Worm (Caenorhabditis elegans) whole organism, L1 larva: ENCODE data around the gene F49H12.7.

Experiments
- aha-1 ChIP-seq: fragments of 150-350 bp; optimal IDR thresholded peaks from 2 replicates; lab custom pipeline; 2014; ENCODE audit warnings: missing biosample characterization, missing genetic modification characterization
- ama-1 ChIP-seq: fragments of 150-350 bp; optimal IDR thresholded peaks from 2 replicates; lab custom pipeline; 2014
- blmp-1 ChIP-seq: fragments of 150-350 bp; optimal IDR thresholded peaks from 2 replicates; lab custom pipeline; 2014; ENCODE audit warnings: missing biosample characterization, missing genetic modification characterization
- ceh-8 ChIP-seq: fragments of 200-800 bp; sonication (Bioruptor generic); optimal IDR thresholded peaks from 2 replicates; lab custom pipeline; 2018; ENCODE audit warnings: mild to moderate bottlenecking, missing genetic modification characterization, moderate library complexity, missing compliant biosample characterization
- ces-1 ChIP-seq: fragments of 150-350 bp; optimal IDR thresholded peaks from 2 replicates; lab custom pipeline; 2014; ENCODE audit warnings: missing biosample characterization, missing genetic modification reagents, missing genetic modification characterization
- efl-1 ChIP-seq, 4 experiments: fragments of 150-350 bp; optimal IDR thresholded peaks in 3 of 4; peaks in 1 of 4; 1 replicate in 1 of 4; 2 replicates in 3 of 4; lab custom pipeline; 2014; ENCODE audit warnings: missing biosample characterization in 2 of 4, missing genetic modification characterization in 2 of 4, missing genetic modification reagents in 2 of 4
- efl-3 ChIP-seq: fragments of 200-800 bp; sonication (Bioruptor generic); optimal IDR thresholded peaks from 2 replicates; lab custom pipeline; 2018; ENCODE audit warnings: mild to moderate bottlenecking, missing genetic modification characterization, missing compliant biosample characterization
- egl-13 ChIP-seq: sonication (generic microtip); optimal IDR thresholded peaks from 2 replicates; lab custom pipeline; 2016; ENCODE audit warnings: missing genotype, missing genetic modification reagents, missing genetic modification characterization, missing compliant biosample characterization
- elt-3 ChIP-seq, 6 experiments: fragments of 150-350 bp in 1 of 6; sonication (generic microtip); optimal IDR thresholded peaks; 2 replicates each; lab custom pipeline; 2017 to 2018; ENCODE audit warnings: missing biosample characterization in 6 of 6, missing genetic modification characterization in 6 of 6, inconsistent platforms in 1 of 6
- ets-5 ChIP-seq: fragments of 200-800 bp; sonication (Bioruptor generic); IDR thresholded peaks from 2 replicates; pipeline ENCODE4 v1.3.6; 2022; ENCODE audit warnings: missing genetic modification characterization, missing compliant biosample characterization
- fkh-8 ChIP-seq: sonication (generic microtip); optimal IDR thresholded peaks from 2 replicates; lab custom pipeline; 2016; ENCODE audit warnings: mild to moderate bottlenecking, missing genetic modification characterization, missing compliant biosample characterization
- hlh-17 ChIP-seq: fragments of 200-800 bp; sonication (Bioruptor generic); optimal IDR thresholded peaks from 2 replicates; lab custom pipeline; 2018; ENCODE audit warnings: missing genetic modification characterization, mild to moderate bottlenecking, missing compliant biosample characterization, moderate library complexity, borderline replicate concordance
- hlh-4 ChIP-seq: sonication (generic microtip); optimal IDR thresholded peaks from 2 replicates; lab custom pipeline; 2016; ENCODE audit warnings: mild to moderate bottlenecking, missing genetic modification characterization, missing compliant biosample characterization
- isw-1 ChIP-seq: fragments of 200-800 bp; sonication (Bioruptor generic); IDR thresholded peaks from 2 replicates; pipeline ENCODE4 v1.3.6; 2022; ENCODE audit warnings: missing genetic modification characterization, missing compliant biosample characterization
- lin-13 ChIP-seq: fragments of 150-350 bp; optimal IDR thresholded peaks from 2 replicates; lab custom pipeline; 2014; ENCODE audit warnings: missing biosample characterization, missing genetic modification reagents, missing genetic modification characterization
- lin-14 ChIP-seq: fragments of 200-800 bp; sonication (Bioruptor generic); optimal IDR thresholded peaks from 2 replicates; lab custom pipeline; 2018; ENCODE audit warnings: mild to moderate bottlenecking, missing genetic modification characterization, moderate library complexity, missing compliant biosample characterization
- lin-35 ChIP-seq, 2 experiments: fragments of 150-350 bp; optimal IDR thresholded peaks; 2 replicates each; lab custom pipeline; 2014; ENCODE audit warnings: missing biosample characterization in 2 of 2, missing genetic modification characterization in 2 of 2, missing genetic modification reagents in 2 of 2
- lin-39 ChIP-seq: fragments of 150-350 bp; optimal IDR thresholded peaks from 2 replicates; lab custom pipeline; 2014; ENCODE audit warnings: missing biosample characterization, missing genetic modification reagents, missing genetic modification characterization
- lir-3 ChIP-seq: sonication (generic microtip); optimal IDR thresholded peaks from 2 replicates; lab custom pipeline; 2016; ENCODE audit warnings: mild to moderate bottlenecking, missing genetic modification characterization, moderate library complexity, missing compliant biosample characterization; ENCODE audit not compliant: poor library complexity
- lsy-2 ChIP-seq, 2 experiments: fragments of 150-350 bp; optimal IDR thresholded peaks; 2 replicates each; lab custom pipeline; 2014; ENCODE audit warnings: missing biosample characterization in 2 of 2, missing genetic modification characterization in 2 of 2
- mdl-1 ChIP-seq, 2 experiments: fragments of 150-350 bp; optimal IDR thresholded peaks; 2 replicates each; lab custom pipeline; 2014 to 2017; ENCODE audit warnings: missing biosample characterization in 2 of 2, missing genetic modification characterization in 2 of 2, inconsistent platforms in 1 of 2
- mef-2 ChIP-seq: fragments of 150-350 bp; optimal IDR thresholded peaks from 2 replicates; lab custom pipeline; 2014; ENCODE audit warnings: missing biosample characterization, missing genetic modification characterization
- mep-1 ChIP-seq: fragments of 150-350 bp; optimal IDR thresholded peaks from 2 replicates; lab custom pipeline; 2014; ENCODE audit warnings: missing biosample characterization, missing genetic modification characterization
- nhr-12 ChIP-seq: sonication (generic microtip); optimal IDR thresholded peaks from 2 replicates; lab custom pipeline; 2017; ENCODE audit warnings: missing biosample characterization, missing genetic modification characterization
- nhr-28 ChIP-seq: fragments of 150-350 bp; optimal IDR thresholded peaks from 2 replicates; lab custom pipeline; 2014; ENCODE audit warnings: missing biosample characterization, missing genetic modification characterization
- nhr-71 ChIP-seq: sonication (generic microtip); optimal IDR thresholded peaks from 2 replicates; lab custom pipeline; 2016; ENCODE audit warnings: mild to moderate bottlenecking, missing genetic modification characterization, moderate library complexity, missing compliant biosample characterization
- nhr-85 ChIP-seq: sonication (generic microtip); peaks from one replicate; lab custom pipeline; 2016; ENCODE audit warnings: missing genetic modification characterization, inconsistent platforms, missing compliant biosample characterization
- pag-3 ChIP-seq: sonication (generic microtip); optimal IDR thresholded peaks from 2 replicates; lab custom pipeline; 2017; ENCODE audit warnings: missing genetic modification characterization, mild to moderate bottlenecking, missing compliant biosample characterization, antibody characterized with exemption, borderline replicate concordance; ENCODE audit not compliant: insufficient read depth
- pqm-1 ChIP-seq: sonication (generic microtip); optimal IDR thresholded peaks from 3 replicates; lab custom pipeline; 2017; ENCODE audit warnings: missing biosample characterization, missing genetic modification characterization
- rnt-1 ChIP-seq: sonication (generic microtip); optimal IDR thresholded peaks from 2 replicates; lab custom pipeline; 2016; ENCODE audit warnings: mild to moderate bottlenecking, missing genetic modification characterization, moderate library complexity, missing compliant biosample characterization
- snu-23 ChIP-seq: sonication (generic microtip); optimal IDR thresholded peaks from 2 replicates; lab custom pipeline; 2016; ENCODE audit warnings: missing genetic modification characterization, missing compliant biosample characterization
- sox-4 ChIP-seq: sonication (generic microtip); optimal IDR thresholded peaks from 2 replicates; lab custom pipeline; 2016; ENCODE audit warnings: missing genetic modification characterization, missing compliant biosample characterization
- sup-37 ChIP-seq: fragments of 200-800 bp; sonication (Bioruptor generic); optimal IDR thresholded peaks from 2 replicates; lab custom pipeline; 2018; ENCODE audit warnings: mild to moderate bottlenecking, missing genetic modification characterization, missing compliant biosample characterization
- swsn-7 ChIP-seq: sonication (generic microtip); optimal IDR thresholded peaks from 2 replicates; lab custom pipeline; 2016; ENCODE audit warnings: missing genetic modification characterization, missing compliant biosample characterization
- tbx-2 ChIP-seq: sonication (generic microtip); optimal IDR thresholded peaks from 2 replicates; lab custom pipeline; 2016; ENCODE audit warnings: missing genetic modification characterization, missing compliant biosample characterization
- unc-130 ChIP-seq: fragments of 150-350 bp; optimal IDR thresholded peaks from 2 replicates; lab custom pipeline; 2017; ENCODE audit warnings: missing biosample characterization, missing genetic modification characterization, inconsistent platforms
- unc-62 ChIP-seq: fragments of 150-350 bp; optimal IDR thresholded peaks from 2 replicates; lab custom pipeline; 2014; ENCODE audit warnings: missing biosample characterization, missing genetic modification reagents, missing genetic modification characterization
- unc-98 ChIP-seq: fragments of 200-800 bp; sonication (Bioruptor generic); IDR thresholded peaks from 2 replicates; pipeline ENCODE4 v1.3.6; 2022; ENCODE audit warnings: missing genetic modification characterization, missing compliant biosample characterization
- vab-15 ChIP-seq: sonication (generic microtip); optimal IDR thresholded peaks from 2 replicates; lab custom pipeline; 2017; ENCODE audit warnings: missing genotype, mild to moderate bottlenecking, missing genetic modification characterization, missing compliant biosample characterization
- zag-1 ChIP-seq: fragments of 150-350 bp; optimal IDR thresholded peaks from 2 replicates; lab custom pipeline; 2014; ENCODE audit warnings: missing biosample characterization, missing genetic modification characterization

Gene F49H12.7

ce11 chrX:2031414-2031813, 33.4 kb upstream of the F49H12.7 start, which contains the start of gene Y102A11A.5:
Gene Y102A11A.5, minus strand, starts transcription at chrX:2031588.
- TF ChIP-seq pqm-1 (tag; lab: Kevin White, UChicago) = no peak
- TF ChIP-seq lin-13 (GFP tag; lab: Kevin White, UChicago) = no peak
- TF ChIP-seq rnt-1 (tag; lab: Kevin White, UChicago) = no peak
- TF ChIP-seq hlh-17 (GFP tag; lab: Kevin White, UChicago) = no peak
- TF ChIP-seq swsn-7 (tag; lab: Kevin White, UChicago) = no peak
- TF ChIP-seq ces-1 (GFP tag; lab: Kevin White, UChicago) = no peak
- TF ChIP-seq efl-3 (GFP tag; lab: Kevin White, UChicago) = no peak
- no peak for TF ChIP-seq hlh-4 (tag; lab: Kevin White, UChicago)
- TF ChIP-seq nhr-71 = no peak
- no peak for TF ChIP-seq egl-13 (tag; lab: Kevin White, UChicago)
- TF ChIP-seq ama-1 (lab: Kevin White, UChicago) = no peak
- TF ChIP-seq tbx-2 = no peak
- no peak for TF ChIP-seq snu-23 (GFP tag; lab: Kevin White, UChicago)
- TF ChIP-seq blmp-1 = peak; percentile 96
- TF ChIP-seq nhr-12 = no peak
- TF ChIP-seq lsy-2 (tag; optimal IDR thresholded peaks at IDR 0.05; lab: Kevin White, UChicago) = no peak
- TF ChIP-seq nhr-28 (tag; lab: Kevin White, UChicago) = no peak
- TF ChIP-seq nhr-85 (tag; lab: Kevin White, UChicago) = peak; percentile 7
- no peak for TF ChIP-seq ceh-8 (GFP tag; lab: Kevin White, UChicago)
- TF ChIP-seq elt-3 (tag; optimal IDR thresholded peaks at IDR 0.05; lab: Kevin White, UChicago) = peak in 1 of 6 experiments; percentile 17
- TF ChIP-seq unc-130 (tag; lab: Kevin White, UChicago) = no peak
- TF ChIP-seq zag-1 (tag; lab: Kevin White, UChicago) = no peak
- no peak for TF ChIP-seq sup-37 (GFP tag; lab: Kevin White, UChicago)

- no peak for TF ChIP-seq ces-1 (GFP tag; lab: Kevin White, UChicago)
- TF ChIP-seq efl-1 (optimal IDR thresholded peaks at IDR 0.05; lab: Kevin White, UChicago) = no peak
- peak in 1 of 2 experiments; percentile 26 for TF ChIP-seq efl-1 (GFP tag; optimal IDR thresholded peaks at IDR 0.05 in 1 of 2; lab: Kevin White, UChicago)
Measured at ce11 chrX:2035172-2035571, 29.7 kb upstream of the F49H12.7 start, which contains the start of gene ergi-1. Gene ergi-1, minus strand, starts transcription at chrX:2035272.

ce11 chrX:2039358-2039757, 25.5 kb upstream of the F49H12.7 start, which contains the start of gene smex-2:
Gene smex-2, minus strand, starts transcription at chrX:2039458.
- TF ChIP-seq ceh-8 (GFP tag; lab: Kevin White, UChicago) = no peak
- TF ChIP-seq unc-62 (GFP tag; lab: Kevin White, UChicago) = no peak
- no peak for TF ChIP-seq swsn-7 (tag; lab: Kevin White, UChicago)
- no peak for TF ChIP-seq unc-98 (GFP tag; lab: Robert Waterston, UW)
- TF ChIP-seq ces-1 (GFP tag; lab: Kevin White, UChicago) = no peak

ce11 chrX:2040877-2041276, 24.0 kb upstream of the F49H12.7 start:
- TF ChIP-seq sox-4 (tag; lab: Kevin White, UChicago) (no peak), blmp-1 (peak; percentile 84), nhr-85 (tag; lab: Kevin White, UChicago) (peak; percentile 46)
- TF ChIP-seq, all 84 proteins: peak for 2

- TF ChIP-seq ets-5 (GFP tag; lab: Robert Waterston, UW) (no peak), lin-39 (tag; lab: Kevin White, UChicago) (peak; percentile 4), mef-2 (tag; lab: Kevin White, UChicago) (no peak), fkh-8 (no peak), lsy-2 (tag; optimal IDR thresholded peaks at IDR 0.05; lab: Kevin White, UChicago) (no peak), lin-35 (GFP tag; optimal IDR thresholded peaks at IDR 0.05; lab: Kevin White, UChicago) (no peak), swsn-7 (tag; lab: Kevin White, UChicago) (no peak), lir-3 (no peak), unc-130 (tag; lab: Kevin White, UChicago) (no peak), aha-1 (tag; lab: Kevin White, UChicago) (no peak), elt-3 (tag; optimal IDR thresholded peaks at IDR 0.05; lab: Kevin White, UChicago) (no peak), nhr-85 (tag; lab: Kevin White, UChicago) (peak; percentile 70), snu-23 (GFP tag; lab: Kevin White, UChicago) (no peak), sup-37 (GFP tag; lab: Kevin White, UChicago) (no peak), mep-1 (tag; lab: Kevin White, UChicago) (peak; percentile 21), pqm-1 (tag; lab: Kevin White, UChicago) (no peak), nhr-28 (tag; lab: Kevin White, UChicago) (no peak), efl-1 (optimal IDR thresholded peaks at IDR 0.05; lab: Kevin White, UChicago) (no peak), efl-1 (GFP tag; optimal IDR thresholded peaks at IDR 0.05 in 1 of 2; lab: Kevin White, UChicago) (peak in 1 of 2 experiments; percentile 33), rnt-1 (tag; lab: Kevin White, UChicago) (no peak), isw-1 (GFP tag; lab: Robert Waterston, UW) (no peak), pag-3 (no peak), mdl-1 (tag; optimal IDR thresholded peaks at IDR 0.05; lab: Kevin White, UChicago) (no peak), lin-14 (GFP tag; lab: Kevin White, UChicago) (peak; percentile 68), blmp-1 (no peak), vab-15 (tag; lab: Kevin White, UChicago) (no peak)
Measured at ce11 chrX:2041448-2042138, 23.2 kb upstream of the F49H12.7 start.
